Fruit fly (Drosophila melanogaster) whole organism, embryonic: ENCODE results near the gene CG16826.

Source experiments
- C15 ChIP-seq: fragments of 200-800 bp; sonication (Bioruptor generic); IDR thresholded peaks from 3 replicates; pipeline ENCODE4 v1.3.6; 2022; ENCODE audit warnings: missing biosample characterization, missing genetic modification characterization
- CG10321 ChIP-seq: fragments of 200-800 bp; sonication (Bioruptor generic); IDR thresholded peaks from 2 replicates; pipeline ENCODE4 v1.3.6; 2022; ENCODE audit warnings: missing biosample characterization, missing genetic modification characterization
- CG18764 ChIP-seq: fragments of 200-800 bp; sonication (Bioruptor generic); optimal IDR thresholded peaks from 3 replicates; lab custom pipeline; 2016; ENCODE audit warnings: missing biosample characterization, missing genetic modification characterization
- CG2116 ChIP-seq: fragments of 200-800 bp; sonication (Bioruptor generic); optimal IDR thresholded peaks from 3 replicates; lab custom pipeline; 2018; ENCODE audit warnings: missing biosample characterization, mild to moderate bottlenecking, missing genetic modification characterization
- CG2875 ChIP-seq: fragments of 200-800 bp; sonication (Bioruptor generic); optimal IDR thresholded peaks from 2 replicates; lab custom pipeline; 2017; ENCODE audit warnings: missing biosample characterization, mild to moderate bottlenecking, missing genetic modification characterization, missing genetic modification reagents
- CG4404 ChIP-seq: fragments of 200-800 bp; sonication (Bioruptor generic); IDR thresholded peaks from 2 replicates; pipeline ENCODE4 v1.3.6; 2022; ENCODE audit warnings: missing biosample characterization, missing genetic modification characterization
- CG7963 ChIP-seq: fragments of 200-800 bp; sonication (Bioruptor generic); IDR thresholded peaks from 3 replicates; pipeline ENCODE4 v1.3.6; 2022; ENCODE audit warnings: missing biosample characterization, missing genetic modification characterization; ENCODE audit not compliant: partially characterized antibody
- CG8089 ChIP-seq: fragments of 200-800 bp; sonication (Bioruptor generic); optimal IDR thresholded peaks from 3 replicates; lab custom pipeline; 2016; ENCODE audit warnings: missing biosample characterization, missing genetic modification characterization
- GATAe ChIP-seq: fragments of 200-800 bp; sonication (Bioruptor generic); conservative IDR thresholded peaks from 2 replicates; pipeline ENCODE4 v1.3.6; 2022; ENCODE audit warnings: missing biosample characterization, missing genetic modification characterization
- Hey ChIP-seq: fragments of 200-800 bp; sonication (Bioruptor generic); optimal IDR thresholded peaks from 3 replicates; lab custom pipeline; 2018; ENCODE audit warnings: missing biosample characterization, mild to moderate bottlenecking, missing genetic modification characterization
- aop ChIP-seq: fragments of 200-800 bp; sonication (Bioruptor generic); IDR thresholded peaks from 2 replicates; pipeline ENCODE4 v1.3.6; 2022; ENCODE audit warnings: missing biosample characterization, missing genetic modification characterization
- chm ChIP-seq: fragments of 200-800 bp; sonication (Bioruptor generic); IDR thresholded peaks from 2 replicates; pipeline ENCODE4 v1.3.6; 2022; ENCODE audit warnings: missing biosample characterization, missing genetic modification characterization

DNA sequence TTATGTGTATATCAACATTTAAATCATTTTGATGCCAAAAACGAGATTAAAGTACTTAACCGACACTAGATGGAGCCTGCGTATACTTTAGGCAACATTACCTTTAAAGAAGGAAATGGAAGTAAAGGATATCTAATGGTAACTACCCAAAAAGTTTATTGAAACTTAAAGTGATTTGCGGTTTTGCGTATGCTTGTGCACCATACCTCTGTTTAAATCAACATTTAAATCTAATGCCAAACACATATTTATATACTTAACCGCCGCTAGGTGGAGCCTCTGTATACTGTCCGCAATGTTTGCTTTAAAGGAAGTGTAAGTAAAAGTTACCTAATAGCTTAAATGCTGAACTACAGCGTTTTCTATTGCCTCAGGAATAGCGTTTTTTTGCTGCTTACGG is 21.8 kb upstream of the CG16826 start:
- TF ChIP-seq CG2116 (GFP tag; lab: Kevin White, UChicago) (no peak), aop (no peak), CG7963 (GFP tag; lab: Robert Waterston, UW) (no peak), GATAe (GFP tag; lab: Robert Waterston, UW) (no peak), CG18764 (GFP tag; lab: Kevin White, UChicago) (no peak), CG2875 (GFP tag; lab: Kevin White, UChicago) (no peak), CG10321 (GFP tag; lab: Robert Waterston, UW) (no peak), CG8089 (GFP tag; lab: Kevin White, UChicago) (no peak), C15 (GFP tag; lab: Robert Waterston, UW) (no peak), chm (GFP tag; lab: Robert Waterston, UW) (no peak), Hey (no peak), CG4404 (GFP tag; lab: Robert Waterston, UW) (no peak)
